Worm (Caenorhabditis elegans) whole organism, mixed stage, embryonic: ENCODE results near the gene dph-5.

Source experiments
- M03D4.4 ChIP-seq: sonication (generic microtip); optimal IDR thresholded peaks from 2 replicates; lab custom pipeline; 2017; ENCODE audit warnings: mild to moderate bottlenecking, missing genetic modification characterization, missing compliant biosample characterization
- bed-3 ChIP-seq: fragments of 200-800 bp; sonication (Bioruptor generic); optimal IDR thresholded peaks from 3 replicates; lab custom pipeline; 2018; ENCODE audit warnings: mild to moderate bottlenecking, missing genetic modification characterization, moderate library complexity, missing compliant biosample characterization
- blmp-1 ChIP-seq: fragments of 150-350 bp; optimal IDR thresholded peaks from 2 replicates; lab custom pipeline; 2014; ENCODE audit warnings: missing biosample characterization, missing genetic modification characterization
- ceh-39 ChIP-seq: fragments of 150-350 bp; optimal IDR thresholded peaks from 2 replicates; lab custom pipeline; 2014; ENCODE audit warnings: missing biosample characterization, missing genetic modification characterization
- ceh-43 ChIP-seq: fragments of 200-800 bp; sonication (Bioruptor generic); optimal IDR thresholded peaks from 2 replicates; lab custom pipeline; 2018; ENCODE audit warnings: mild to moderate bottlenecking, missing genetic modification characterization, moderate library complexity, missing compliant biosample characterization
- ces-1 ChIP-seq: fragments of 150-350 bp; optimal IDR thresholded peaks from 2 replicates; lab custom pipeline; 2014; ENCODE audit warnings: missing biosample characterization, missing genetic modification reagents, missing genetic modification characterization
- cnd-1 ChIP-seq: fragments of 200-800 bp; sonication (Bioruptor generic); optimal IDR thresholded peaks from 2 replicates; lab custom pipeline; 2018; ENCODE audit warnings: mild to moderate bottlenecking, missing genetic modification characterization, missing compliant biosample characterization
- drap-1 ChIP-seq: fragments of 200-800 bp; sonication (Bioruptor generic); optimal IDR thresholded peaks from 3 replicates; lab custom pipeline; 2018; ENCODE audit warnings: mild to moderate bottlenecking, missing genetic modification characterization, missing compliant biosample characterization
- elt-1 ChIP-seq: sonication (generic microtip); optimal IDR thresholded peaks from 2 replicates; lab custom pipeline; 2017; ENCODE audit warnings: missing genetic modification characterization, mild to moderate bottlenecking, missing compliant biosample characterization, antibody characterized with exemption, moderate library complexity, borderline replicate concordance; ENCODE audit not compliant: insufficient read depth
- elt-3 ChIP-seq: fragments of 150-350 bp; optimal IDR thresholded peaks from 2 replicates; lab custom pipeline; 2014; ENCODE audit warnings: missing biosample characterization, missing genetic modification characterization
- flh-1 ChIP-seq: fragments of 200-800 bp; sonication (Bioruptor generic); optimal IDR thresholded peaks from 2 replicates; lab custom pipeline; 2018; ENCODE audit warnings: mild to moderate bottlenecking, missing genetic modification characterization, moderate library complexity, missing compliant biosample characterization
- ham-2 ChIP-seq: fragments of 200-800 bp; sonication (Bioruptor generic); optimal IDR thresholded peaks from 2 replicates; lab custom pipeline; 2018; ENCODE audit warnings: mild to moderate bottlenecking, missing genetic modification characterization, missing compliant biosample characterization
- hlh-1 ChIP-seq: fragments of 150-350 bp; optimal IDR thresholded peaks from 2 replicates; lab custom pipeline; 2014; ENCODE audit warnings: missing biosample characterization, missing genetic modification reagents, missing genetic modification characterization
- lin-13 ChIP-seq: fragments of 150-350 bp; optimal IDR thresholded peaks from 2 replicates; lab custom pipeline; 2014; ENCODE audit warnings: missing biosample characterization, missing genetic modification characterization
- lin-32 ChIP-seq: fragments of 200-800 bp; sonication (Bioruptor generic); optimal IDR thresholded peaks from 2 replicates; lab custom pipeline; 2018; ENCODE audit warnings: mild to moderate bottlenecking, missing genetic modification characterization, missing compliant biosample characterization
- lsy-2 ChIP-seq: fragments of 150-350 bp; optimal IDR thresholded peaks from 2 replicates; lab custom pipeline; 2014; ENCODE audit warnings: missing biosample characterization, missing genetic modification characterization
- mab-5 ChIP-seq: fragments of 150-350 bp; optimal IDR thresholded peaks from 2 replicates; lab custom pipeline; 2014; ENCODE audit warnings: missing biosample characterization, missing genetic modification characterization
- mep-1 ChIP-seq: fragments of 150-350 bp; optimal IDR thresholded peaks from 2 replicates; lab custom pipeline; 2017; ENCODE audit warnings: missing biosample characterization, missing genetic modification reagents, missing genetic modification characterization, inconsistent platforms
- mls-2 ChIP-seq: sonication (generic microtip); optimal IDR thresholded peaks from 2 replicates; lab custom pipeline; 2016; ENCODE audit warnings: mild to moderate bottlenecking, missing genetic modification characterization, moderate library complexity, missing compliant biosample characterization
- nhr-12 ChIP-seq: fragments of 150-350 bp; optimal IDR thresholded peaks from 2 replicates; lab custom pipeline; 2014; ENCODE audit warnings: missing biosample characterization, missing genetic modification characterization
- nhr-2 ChIP-seq: fragments of 150-350 bp; optimal IDR thresholded peaks from 2 replicates; lab custom pipeline; 2014; ENCODE audit warnings: missing biosample characterization, missing genetic modification characterization
- nhr-237 ChIP-seq: fragments of 150-350 bp; optimal IDR thresholded peaks from 2 replicates; lab custom pipeline; 2014; ENCODE audit warnings: missing biosample characterization, missing genetic modification characterization
- nhr-76 ChIP-seq: sonication (generic microtip); optimal IDR thresholded peaks from 2 replicates; lab custom pipeline; 2017; ENCODE audit warnings: missing biosample characterization, missing genetic modification characterization
- pha-4 ChIP-seq: fragments of 150-350 bp; optimal IDR thresholded peaks from 2 replicates; lab custom pipeline; 2018; ENCODE audit warnings: missing biosample characterization, missing genetic modification reagents, missing genetic modification characterization
- sem-2 ChIP-seq: fragments of 200-800 bp; sonication (Bioruptor generic); optimal IDR thresholded peaks from 2 replicates; lab custom pipeline; 2018; ENCODE audit warnings: mild to moderate bottlenecking, missing genetic modification characterization, missing compliant biosample characterization
- snpc-4 ChIP-seq: fragments of 150-350 bp; optimal IDR thresholded peaks from 2 replicates; lab custom pipeline; 2014; ENCODE audit warnings: missing biosample characterization, missing genetic modification characterization
- sptf-1 ChIP-seq: sonication (generic microtip); optimal IDR thresholded peaks from 2 replicates; lab custom pipeline; 2017; ENCODE audit warnings: mild to moderate bottlenecking, missing genetic modification characterization, moderate library complexity, missing compliant biosample characterization
- tbx-8 ChIP-seq: fragments of 200-800 bp; sonication (Bioruptor generic); optimal IDR thresholded peaks from 2 replicates; lab custom pipeline; 2018; ENCODE audit warnings: mild to moderate bottlenecking, missing genetic modification characterization, moderate library complexity, missing compliant biosample characterization
- unc-62 ChIP-seq: fragments of 150-350 bp; optimal IDR thresholded peaks from 2 replicates; lab custom pipeline; 2014; ENCODE audit warnings: missing biosample characterization, missing genetic modification reagents, missing genetic modification characterization
- zip-8 ChIP-seq: fragments of 150-350 bp; optimal IDR thresholded peaks from 2 replicates; lab custom pipeline; 2014; ENCODE audit warnings: missing biosample characterization, missing genetic modification characterization
- ztf-11 ChIP-seq: fragments of 150-350 bp; optimal IDR thresholded peaks from 2 replicates; lab custom pipeline; 2014; ENCODE audit warnings: missing biosample characterization, missing genetic modification characterization

dph-5 gene

DNA sequence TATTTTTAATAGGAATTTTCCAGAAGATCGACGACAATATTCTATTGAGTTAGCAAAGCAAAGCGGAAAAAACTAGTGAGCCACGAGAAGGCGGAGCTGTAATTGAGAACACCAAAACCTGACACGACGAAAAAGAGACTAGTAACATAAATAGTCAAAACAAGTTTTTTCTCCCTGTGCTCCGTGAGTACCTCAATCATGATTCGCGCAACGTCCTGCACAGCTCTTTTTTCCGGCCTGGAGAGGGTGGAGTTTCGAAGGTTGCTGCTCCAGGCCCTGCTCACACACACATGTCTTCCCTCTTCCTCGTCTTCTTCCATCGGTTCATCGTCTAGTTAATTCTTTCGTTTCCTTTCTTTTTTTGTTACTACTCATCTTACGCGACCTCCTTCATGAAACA lies 1.6 kb downstream of the dph-5 start, which contains the start of gene clh-2:
TSS of gene clh-2 (plus strand) at position 301 of the 400 bp plus-strand sequence.
- TF ChIP-seq drap-1: no peak
- no peak for TF ChIP-seq ztf-11
- TF ChIP-seq nhr-237 (tag; lab: Kevin White, UChicago): no peak
- no peak for TF ChIP-seq flh-1
- TF ChIP-seq sem-2 (GFP tag; lab: Kevin White, UChicago): no peak
- TF ChIP-seq lin-13 (tag; lab: Kevin White, UChicago): no peak
- TF ChIP-seq tbx-8: no peak
- no peak for TF ChIP-seq nhr-2 (tag; lab: Kevin White, UChicago)
- TF ChIP-seq bed-3: no peak
- no peak for TF ChIP-seq nhr-12 (tag; lab: Kevin White, UChicago)
- TF ChIP-seq blmp-1 (tag; lab: Kevin White, UChicago): no peak

DNA sequence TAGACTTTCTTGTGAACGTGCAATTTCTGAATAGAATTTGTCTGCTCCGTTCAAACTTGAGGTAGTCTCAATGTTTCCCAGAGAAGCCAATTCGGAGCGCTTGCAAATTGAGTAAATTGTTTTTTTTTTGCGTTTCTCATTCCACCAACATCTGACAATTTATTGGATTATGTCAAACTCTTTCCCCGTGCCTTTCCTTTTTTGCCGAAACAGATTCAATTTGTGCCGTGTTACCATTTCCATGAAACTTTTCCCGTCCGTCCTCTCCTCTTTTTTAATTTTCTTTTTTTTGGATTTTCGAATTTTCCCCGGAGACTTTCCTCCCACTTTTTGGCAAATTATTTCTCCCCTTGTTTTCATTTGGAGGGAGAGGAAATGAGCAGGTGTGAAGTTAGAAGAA lies 3.5 kb downstream of the dph-5 start:
- TF ChIP-seq ceh-39 (tag; lab: Kevin White, UChicago) (no peak), nhr-237 (tag; lab: Kevin White, UChicago) (no peak), ceh-43 (GFP tag; lab: Kevin White, UChicago) (no peak), mep-1 (tag; lab: Kevin White, UChicago) (no peak), flh-1 (no peak), M03D4.4 (tag; lab: Kevin White, UChicago) (no peak), zip-8 (tag; lab: Kevin White, UChicago) (no peak), elt-3 (no peak), tbx-8 (no peak), sem-2 (GFP tag; lab: Kevin White, UChicago) (no peak), pha-4 (tag; lab: Kevin White, UChicago) (no peak), snpc-4 (tag; lab: Kevin White, UChicago) (no peak), hlh-1 (tag; lab: Kevin White, UChicago) (no peak), mls-2 (tag; lab: Kevin White, UChicago) (no peak), nhr-12 (tag; lab: Kevin White, UChicago) (no peak), bed-3 (no peak), elt-1 (tag; lab: Kevin White, UChicago) (no peak), mab-5 (tag; lab: Kevin White, UChicago) (no peak), unc-62 (GFP tag; lab: Kevin White, UChicago) (no peak), nhr-2 (tag; lab: Kevin White, UChicago) (no peak)
- TF ChIP-seq, all 35 proteins: peak for 0

DNA sequence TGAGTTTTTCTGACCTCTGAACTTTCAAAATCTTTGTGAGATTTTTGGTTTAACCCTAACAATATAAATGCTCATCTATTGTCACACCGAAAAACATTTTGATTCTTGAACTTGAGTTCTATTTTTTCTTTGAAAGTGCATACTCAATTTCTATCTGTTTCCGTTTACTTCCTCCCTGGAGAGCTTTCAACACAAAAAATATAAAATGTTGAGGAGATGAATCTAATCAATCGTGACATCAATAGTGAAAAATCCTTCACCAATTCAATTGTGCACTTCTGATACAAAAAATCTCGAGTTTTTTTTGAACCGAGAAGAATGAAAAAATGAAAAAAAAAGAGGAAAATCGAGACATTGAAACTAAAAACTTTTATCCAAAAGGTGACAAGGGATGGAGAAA lies 11.8 kb downstream of the dph-5 start:
- peak; percentile 5 for TF ChIP-seq ces-1 (GFP tag; lab: Kevin White, UChicago)
- no peak for TF ChIP-seq ztf-11
- no peak for TF ChIP-seq nhr-76
- no peak for TF ChIP-seq M03D4.4 (tag; lab: Kevin White, UChicago)

DNA sequence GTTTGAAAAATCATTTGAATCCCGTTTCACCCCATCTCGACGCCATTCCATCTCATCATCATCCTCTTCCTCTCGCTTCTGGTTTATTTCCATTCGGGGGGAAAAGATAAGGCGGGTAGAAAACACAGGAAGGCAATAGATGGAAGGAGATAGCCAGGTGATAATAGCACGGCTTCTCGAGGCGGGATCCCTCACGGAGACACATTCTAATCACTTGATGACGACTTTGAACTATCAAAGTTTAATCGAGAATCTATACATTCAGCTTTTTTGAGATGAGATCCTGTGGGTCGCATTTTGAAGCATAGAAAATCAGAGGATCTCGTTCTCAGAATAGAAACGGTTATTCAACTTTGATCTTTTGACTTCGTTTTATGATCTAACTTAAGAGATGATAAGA lies 22.0 kb downstream of the dph-5 start, which contains the start of gene C33B4.2:
TSS of gene C33B4.2 (minus strand) at position 165 of the 400 bp plus-strand sequence.
- peak; percentile 70 for TF ChIP-seq elt-1 (tag; lab: Kevin White, UChicago)
- TF ChIP-seq blmp-1 (tag; lab: Kevin White, UChicago): no peak
- TF ChIP-seq ces-1 (GFP tag; lab: Kevin White, UChicago): no peak
- no peak for TF ChIP-seq mls-2 (tag; lab: Kevin White, UChicago)
- TF ChIP-seq lin-32 (GFP tag; lab: Kevin White, UChicago): no peak
- no peak for TF ChIP-seq zip-8 (tag; lab: Kevin White, UChicago)
- TF ChIP-seq sptf-1 (tag; lab: Kevin White, UChicago): no peak
- peak; percentile 4 for TF ChIP-seq ham-2 (GFP tag; lab: Kevin White, UChicago)
- no peak for TF ChIP-seq mep-1 (tag; lab: Kevin White, UChicago)
- no peak for TF ChIP-seq hlh-1 (tag; lab: Kevin White, UChicago)

DNA sequence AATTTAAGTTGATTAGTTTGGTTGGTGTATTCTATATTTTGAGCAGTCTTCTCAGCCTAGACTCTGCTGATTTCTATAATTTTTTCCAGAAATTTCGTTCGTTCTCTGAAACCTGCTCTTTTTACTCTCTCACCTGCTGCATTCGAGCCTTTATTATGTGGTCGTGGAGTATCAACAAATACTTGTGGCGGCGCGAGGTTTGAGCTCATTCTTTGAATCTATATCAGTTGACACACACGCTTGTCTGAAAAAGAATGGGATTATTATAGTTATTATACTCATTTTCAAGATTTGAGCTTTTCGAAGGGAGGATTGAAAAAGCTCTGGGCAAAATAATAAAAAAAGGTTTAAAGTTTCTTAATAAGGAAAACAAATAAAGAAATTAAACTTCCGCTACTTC lies 26.0 kb downstream of the dph-5 start:
- TF ChIP-seq nhr-76: no peak

DNA sequence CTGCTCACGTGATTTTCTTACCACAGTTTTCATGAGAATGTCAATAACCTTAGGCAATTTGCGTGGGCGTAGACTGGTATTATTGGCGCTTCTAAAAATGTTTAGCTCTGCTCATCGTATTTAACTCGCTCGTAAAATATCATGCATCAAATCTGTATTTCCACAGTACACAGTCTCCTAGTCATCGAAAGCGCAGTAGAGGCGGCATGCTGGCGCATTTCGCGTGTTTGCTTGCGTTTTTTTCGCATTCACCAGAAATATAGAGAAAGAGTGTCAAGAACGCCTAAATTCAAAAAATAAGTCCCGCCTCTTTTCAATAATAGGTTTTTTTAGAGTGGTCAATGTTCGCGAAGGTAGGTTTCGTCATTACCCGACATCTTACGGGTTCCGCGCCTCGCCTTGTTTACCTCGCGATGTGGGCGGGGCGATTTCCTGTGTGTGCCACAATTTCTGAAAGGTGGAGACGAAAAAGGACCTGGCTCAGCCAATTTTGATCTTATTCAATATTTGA lies 26.7 kb downstream of the dph-5 start:
- no peak for TF ChIP-seq elt-3
- TF ChIP-seq ceh-43 (GFP tag; lab: Kevin White, UChicago): no peak
- no peak for TF ChIP-seq mep-1 (tag; lab: Kevin White, UChicago)
- no peak for TF ChIP-seq ces-1 (GFP tag; lab: Kevin White, UChicago)
- no peak for TF ChIP-seq unc-62 (GFP tag; lab: Kevin White, UChicago)
- no peak for TF ChIP-seq cnd-1 (tag; lab: Kevin White, UChicago)
- TF ChIP-seq lsy-2 (tag; lab: Kevin White, UChicago): no peak
- no peak for TF ChIP-seq nhr-2 (tag; lab: Kevin White, UChicago)
- TF ChIP-seq hlh-1 (tag; lab: Kevin White, UChicago): no peak
- TF ChIP-seq, all 35 proteins: peak for 0
